Fruit fly (Drosophila melanogaster) whole organism: ENCODE measurements around the gene CG14506.

Experiments
- CG8478 ChIP-seq: fragments of >200 bp; optimal IDR thresholded peaks from 2 replicates; lab custom pipeline; 2018; ENCODE audit warnings: inconsistent platforms
- Dll ChIP-seq: fragments of >200 bp; optimal IDR thresholded peaks from 2 replicates; lab custom pipeline; 2017
- EcR ChIP-seq, 2 experiments: fragments of >200 bp; optimal IDR thresholded peaks; 2 replicates each; lab custom pipeline; 2017; ENCODE audit warnings: missing biosample characterization in 2 of 2, missing genetic modification characterization in 2 of 2, missing genetic modification reagents in 2 of 2
- pan ChIP-seq: fragments of >200 bp; optimal IDR thresholded peaks from 2 replicates; lab custom pipeline; 2017
- psq ChIP-seq: fragments of >200 bp; optimal IDR thresholded peaks from 2 replicates; lab custom pipeline; 2017
- usp ChIP-seq: fragments of >200 bp; optimal IDR thresholded peaks from 2 replicates; lab custom pipeline; 2017; ENCODE audit warnings: missing biosample characterization, missing genetic modification characterization, mixed read lengths

The CG14506 gene

dm6 chr3R:29277009-29277408, 20.0 kb downstream of the CG14506 start:
- TF ChIP-seq EcR (GFP tag; optimal IDR thresholded peaks at IDR 0.05; lab: Kevin White, UChicago): no peak
- no peak for TF ChIP-seq Dll
- no peak for TF ChIP-seq pan (lab: Kevin White, UChicago)
- no peak for TF ChIP-seq psq (lab: Kevin White, UChicago)
- no peak for TF ChIP-seq usp
- no peak for TF ChIP-seq CG8478 (lab: Kevin White, UChicago)

- no peak for TF ChIP-seq CG8478 (lab: Kevin White, UChicago)
- TF ChIP-seq psq (lab: Kevin White, UChicago): no peak
- no peak for TF ChIP-seq Dll
- no peak for TF ChIP-seq usp
- no peak for TF ChIP-seq EcR (GFP tag; optimal IDR thresholded peaks at IDR 0.05; lab: Kevin White, UChicago)
- no peak for TF ChIP-seq pan (lab: Kevin White, UChicago)
These were observed 22.4 kb downstream of the CG14506 start for dm6 chr3R:29274590-29274989.

dm6 chr3R:29273029-29273428, 24.0 kb downstream of the CG14506 start:
- no peak for TF ChIP-seq usp
- no peak for TF ChIP-seq CG8478 (lab: Kevin White, UChicago)
- TF ChIP-seq psq (lab: Kevin White, UChicago): no peak
- TF ChIP-seq pan (lab: Kevin White, UChicago): no peak

DNA sequence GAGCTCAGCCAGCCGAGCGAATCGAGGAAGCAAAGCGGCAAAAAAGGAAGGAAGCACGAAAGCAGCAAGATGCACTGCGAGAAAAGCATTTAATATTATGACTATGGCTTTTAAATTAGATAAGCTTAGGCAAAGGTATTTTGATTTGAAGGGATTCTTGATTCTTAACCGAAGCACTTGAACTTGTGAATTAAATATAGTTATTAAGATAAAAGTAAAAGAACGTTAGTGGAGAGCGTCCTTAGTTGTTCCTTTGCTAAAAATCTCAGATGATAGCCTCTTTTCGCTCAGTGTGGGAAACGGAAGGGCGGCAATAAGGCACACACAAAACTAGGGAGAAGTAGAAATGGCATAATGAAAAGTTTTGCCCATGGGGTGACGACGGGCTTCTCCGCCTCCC, 27.8 kb downstream of the CG14506 start:
- TF ChIP-seq Dll: no peak
- TF ChIP-seq psq (lab: Kevin White, UChicago): no peak
- no peak for TF ChIP-seq CG8478 (lab: Kevin White, UChicago)
- TF ChIP-seq EcR (GFP tag; optimal IDR thresholded peaks at IDR 0.05; lab: Kevin White, UChicago): no peak
- no peak for TF ChIP-seq usp
- TF ChIP-seq pan (lab: Kevin White, UChicago): no peak

dm6 chr3R:29268062-29268461, 28.9 kb downstream of the CG14506 start:
- TF ChIP-seq usp: no peak

- no peak for TF ChIP-seq usp
- TF ChIP-seq CG8478 (lab: Kevin White, UChicago): no peak
- no peak for TF ChIP-seq EcR (GFP tag; optimal IDR thresholded peaks at IDR 0.05; lab: Kevin White, UChicago)
- TF ChIP-seq pan (lab: Kevin White, UChicago): no peak
- no peak for TF ChIP-seq Dll
- no peak for TF ChIP-seq psq (lab: Kevin White, UChicago)
These were observed 30.4 kb downstream of the CG14506 start for dm6 chr3R:29266607-29267006.

DNA sequence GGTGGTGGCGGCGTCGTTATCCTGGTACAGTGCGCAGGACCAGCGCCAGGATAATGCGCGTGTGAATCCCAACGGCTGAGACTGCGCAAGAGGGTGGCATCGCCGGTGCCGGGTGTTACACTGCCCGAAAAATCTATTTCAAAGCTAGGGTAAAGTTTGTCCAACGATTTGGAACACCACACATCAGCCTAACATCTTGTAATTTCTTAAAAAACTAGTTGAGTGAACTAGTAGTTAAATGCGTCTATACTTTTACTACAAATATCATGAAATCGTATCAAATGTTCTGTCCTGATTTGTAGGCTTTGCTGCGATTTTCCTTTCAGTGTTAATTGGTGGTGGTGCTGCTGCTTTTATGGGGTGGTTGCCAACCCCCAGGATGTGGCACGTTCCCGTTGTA, 31.9 kb downstream of the CG14506 start:
- no peak for TF ChIP-seq pan (lab: Kevin White, UChicago)
- TF ChIP-seq usp: no peak
- TF ChIP-seq psq (lab: Kevin White, UChicago): no peak
- TF ChIP-seq EcR (GFP tag; optimal IDR thresholded peaks at IDR 0.05; lab: Kevin White, UChicago): no peak
- no peak for TF ChIP-seq CG8478 (lab: Kevin White, UChicago)
- no peak for TF ChIP-seq Dll

dm6 chr3R:29263264-29263663, 33.7 kb downstream of the CG14506 start:
- TF ChIP-seq CG8478 (lab: Kevin White, UChicago) (no peak), psq (lab: Kevin White, UChicago) (no peak), pan (lab: Kevin White, UChicago) (no peak), Dll (no peak)

- no peak for TF ChIP-seq CG8478 (lab: Kevin White, UChicago)
- TF ChIP-seq EcR (GFP tag; optimal IDR thresholded peaks at IDR 0.05; lab: Kevin White, UChicago): no peak
- no peak for TF ChIP-seq psq (lab: Kevin White, UChicago)
- no peak for TF ChIP-seq pan (lab: Kevin White, UChicago)
- TF ChIP-seq usp: no peak
- no peak for TF ChIP-seq Dll
These were observed 34.5 kb downstream of the CG14506 start for dm6 chr3R:29262481-29262880.

DNA sequence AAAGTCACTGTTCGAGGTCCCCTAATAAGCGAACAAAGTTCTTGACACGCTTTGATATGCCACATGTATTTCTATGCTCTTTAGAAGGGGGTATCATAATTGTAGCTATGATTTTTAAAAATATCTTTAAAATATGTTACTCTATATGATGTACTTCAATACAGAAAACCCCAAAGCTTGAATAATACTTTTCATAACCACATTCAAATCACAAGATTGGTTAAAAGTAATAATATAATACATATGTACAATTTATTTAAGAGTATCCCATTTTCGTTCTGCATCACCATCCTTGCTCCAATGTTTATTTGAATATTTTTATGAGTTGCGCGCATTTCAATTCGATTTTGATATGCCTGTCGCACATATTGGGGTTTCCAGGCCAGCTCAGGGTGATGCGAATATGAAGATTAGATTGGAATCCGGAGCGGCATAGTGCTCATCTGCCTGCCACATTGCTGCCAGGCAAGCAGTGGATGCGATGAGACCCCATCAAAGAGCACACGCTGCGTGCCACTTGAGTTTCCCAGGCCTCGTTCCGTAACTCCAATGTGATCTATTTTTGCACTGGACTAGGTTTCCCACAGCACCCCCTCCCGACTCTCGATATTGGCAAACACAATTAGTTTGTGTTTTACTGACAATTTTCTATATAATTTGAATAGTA, 37.4 kb downstream of the CG14506 start:
- TF ChIP-seq pan (lab: Kevin White, UChicago) (no peak), EcR (GFP tag; optimal IDR thresholded peaks at IDR 0.05; lab: Kevin White, UChicago) (no peak), CG8478 (lab: Kevin White, UChicago) (no peak), Dll (no peak)

DNA sequence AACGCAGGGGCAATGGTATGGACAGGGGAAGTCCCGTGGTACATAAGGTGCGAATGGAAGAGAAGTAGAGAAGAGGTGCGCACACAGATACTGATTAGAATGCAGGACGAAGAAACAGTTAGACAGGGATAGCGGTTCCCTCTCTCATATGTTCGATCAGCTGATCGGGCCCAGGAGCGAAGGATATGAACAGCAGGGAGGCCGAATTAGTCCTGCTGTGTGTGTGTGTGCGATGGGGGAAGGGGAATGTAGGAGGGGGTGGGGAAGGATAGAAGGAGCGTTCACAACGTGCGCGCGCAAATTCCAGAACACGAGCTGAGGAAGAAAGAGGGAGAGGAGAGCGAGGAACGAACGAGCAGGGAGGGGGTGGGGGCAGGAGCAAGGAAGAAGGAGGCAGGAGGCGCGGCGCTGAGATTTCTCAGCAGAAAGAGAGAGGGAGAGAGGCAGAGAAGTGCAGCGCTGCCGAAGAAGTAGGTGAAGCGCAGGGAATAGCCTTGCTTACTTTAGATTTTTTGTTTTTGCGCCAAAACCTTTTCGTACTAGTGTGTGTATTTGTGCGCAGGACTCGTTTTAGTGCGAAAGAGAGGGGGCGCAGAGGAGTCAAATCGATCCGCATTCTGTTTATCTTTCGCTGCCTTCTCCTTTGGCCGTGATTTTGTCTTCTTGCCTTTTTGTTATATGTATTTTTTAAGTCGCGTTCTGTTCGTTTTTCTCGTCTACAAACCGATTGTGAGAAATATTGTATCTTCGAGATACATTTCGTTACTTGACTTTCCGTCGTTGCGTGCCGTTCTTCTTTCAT, 38.9 kb downstream of the CG14506 start:
- TF ChIP-seq pan (lab: Kevin White, UChicago) (no peak), psq (lab: Kevin White, UChicago) (no peak), CG8478 (lab: Kevin White, UChicago) (no peak), usp (no peak), EcR (GFP tag; optimal IDR thresholded peaks at IDR 0.05; lab: Kevin White, UChicago) (no peak), Dll (no peak)

DNA sequence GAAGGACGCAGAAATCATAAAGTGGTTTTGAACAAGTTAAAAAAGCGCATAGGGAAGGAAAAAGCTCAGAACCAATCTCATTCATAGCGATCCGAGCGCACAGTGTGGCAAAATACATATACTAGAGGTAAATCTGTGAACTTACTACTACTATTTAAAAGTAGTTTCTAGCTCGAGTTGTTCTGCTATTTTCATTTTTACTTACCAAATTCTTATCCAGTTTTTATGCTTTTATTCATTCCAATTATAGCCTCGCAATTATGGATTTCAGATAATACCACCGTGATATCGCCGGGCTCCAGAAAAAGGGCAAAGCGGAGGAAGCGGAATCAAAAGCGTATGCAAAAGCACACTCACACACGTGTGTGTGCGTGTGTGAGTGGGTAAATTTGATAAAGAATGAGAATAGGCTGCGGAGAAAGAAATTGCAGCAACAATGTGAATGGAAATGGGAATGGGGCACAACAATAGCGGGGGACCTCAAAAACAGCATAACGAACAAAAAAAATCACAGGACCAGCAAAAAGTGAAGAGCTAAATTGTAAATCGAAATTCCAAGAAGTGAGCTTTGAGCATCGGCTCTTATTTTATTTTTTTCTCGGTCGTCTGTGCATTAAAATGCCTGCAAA, 40.1 kb downstream of the CG14506 start:
- TF ChIP-seq CG8478 (lab: Kevin White, UChicago): no peak
